Worm (Caenorhabditis elegans) whole organism, L3 larva: Measurements from ENCODE around the gene Y17D7B.10.

Experiments
- R02D3.7 ChIP-seq: fragments of 150-350 bp; optimal IDR thresholded peaks from 2 replicates; lab custom pipeline; 2014; ENCODE audit warnings: missing biosample characterization, missing genetic modification characterization
- fkh-10 ChIP-seq: sonication (generic microtip); optimal IDR thresholded peaks from 2 replicates; lab custom pipeline; 2017; ENCODE audit warnings: missing biosample characterization, missing genetic modification reagents, missing genetic modification characterization
- fkh-2 ChIP-seq: fragments of 150-350 bp; optimal IDR thresholded peaks from 2 replicates; lab custom pipeline; 2014; ENCODE audit warnings: missing biosample characterization, missing genetic modification reagents, missing genetic modification characterization
- nhr-237 ChIP-seq: fragments of 150-350 bp; optimal IDR thresholded peaks from 2 replicates; lab custom pipeline; 2014; ENCODE audit warnings: missing biosample characterization, missing genetic modification characterization
- sea-2 ChIP-seq: fragments of 150-350 bp; sonication (generic microtip); optimal IDR thresholded peaks from 4 replicates; lab custom pipeline; 2014; ENCODE audit warnings: missing biosample characterization, missing genetic modification reagents, missing genetic modification characterization
- skn-1 ChIP-seq: fragments of 150-350 bp; optimal IDR thresholded peaks from 2 replicates; lab custom pipeline; 2014; ENCODE audit warnings: missing biosample characterization, missing genetic modification characterization
- snpc-4 ChIP-seq: fragments of 150-350 bp; optimal IDR thresholded peaks from 2 replicates; lab custom pipeline; 2014; ENCODE audit warnings: missing biosample characterization, missing genetic modification characterization
- tbx-2 ChIP-seq: sonication (generic microtip); optimal IDR thresholded peaks from 2 replicates; lab custom pipeline; 2016; ENCODE audit warnings: mild to moderate bottlenecking, missing genetic modification characterization, missing compliant biosample characterization
- ztf-4 ChIP-seq: fragments of 150-350 bp; optimal IDR thresholded peaks from 2 replicates; lab custom pipeline; 2014; ENCODE audit warnings: missing biosample characterization, missing genetic modification characterization

- no peak for TF ChIP-seq fkh-10 (GFP tag; lab: Kevin White, UChicago)
- no peak for TF ChIP-seq skn-1 (tag; lab: Kevin White, UChicago)
- TF ChIP-seq sea-2 (GFP tag; lab: Kevin White, UChicago) = no peak
- no peak for TF ChIP-seq tbx-2 (tag; lab: Kevin White, UChicago)
- TF ChIP-seq R02D3.7 (tag; lab: Kevin White, UChicago) = no peak
- no peak for TF ChIP-seq snpc-4 (tag; lab: Kevin White, UChicago)
- TF ChIP-seq fkh-2 = no peak
- no peak for TF ChIP-seq nhr-237 (tag; lab: Kevin White, UChicago)
- no peak for TF ChIP-seq ztf-4 (tag; lab: Kevin White, UChicago)
Measured at ce11 chrV:18800811-18801210, 17.3 kb downstream of the Y17D7B.10 start, which contains the start of gene nhr-170.
